Worm (Caenorhabditis elegans): ENCODE measurements around the gene M01H9.5.

M01H9.5 gene

DNA sequence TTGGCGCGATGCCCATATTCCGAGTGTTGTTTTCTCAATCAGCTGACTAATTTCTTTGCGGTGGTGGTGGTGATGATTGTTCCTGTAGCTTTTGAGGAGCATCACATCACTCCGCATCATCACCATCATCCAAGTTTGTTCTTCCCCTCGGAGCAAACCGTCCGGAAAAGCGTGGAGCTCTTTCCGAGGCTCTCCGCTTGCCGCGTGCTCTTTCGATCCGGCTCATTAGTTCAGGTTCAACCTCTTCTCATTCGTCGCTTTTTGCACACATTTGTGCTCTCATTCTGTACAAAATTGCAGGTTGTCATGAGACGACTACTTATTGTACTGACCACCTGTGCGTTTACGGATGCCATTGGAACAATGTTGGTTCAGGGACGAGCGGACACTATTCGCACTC lies at the start of gene M01H9.5:
Gene M01H9.5, plus strand, starts transcription at position 301 of the 400 bp plus-strand sequence.
- no peak for TF ChIP-seq fkh-6 (tag; optimal IDR thresholded peaks at IDR 0.05)
- no peak for TF ChIP-seq ceh-19 (GFP tag; optimal IDR thresholded peaks at IDR 0.05)
- no peak for TF ChIP-seq che-1 (tag; optimal IDR thresholded peaks at IDR 0.05)
- no peak for TF ChIP-seq hlh-15 (tag; optimal IDR thresholded peaks at IDR 0.05)
- no peak for TF ChIP-seq ceh-30 (tag; optimal IDR thresholded peaks at IDR 0.05)
- no peak for TF ChIP-seq dve-1 (tag; optimal IDR thresholded peaks at IDR 0.05)
- no peak for TF ChIP-seq C38D4.7 (GFP tag; optimal IDR thresholded peaks at IDR 0.05)
- no peak for TF ChIP-seq dmd-4 (tag; optimal IDR thresholded peaks at IDR 0.05; ENCODE audit: borderline replicate concordance)
- TF ChIP-seq sox-2 (GFP tag; IDR thresholded peaks at IDR 0.05) = no peak
- no peak for TF ChIP-seq nhr-232 (tag; optimal IDR thresholded peaks at IDR 0.05)
- no peak for TF ChIP-seq F13H6.1 (tag; optimal IDR thresholded peaks at IDR 0.05)

DNA sequence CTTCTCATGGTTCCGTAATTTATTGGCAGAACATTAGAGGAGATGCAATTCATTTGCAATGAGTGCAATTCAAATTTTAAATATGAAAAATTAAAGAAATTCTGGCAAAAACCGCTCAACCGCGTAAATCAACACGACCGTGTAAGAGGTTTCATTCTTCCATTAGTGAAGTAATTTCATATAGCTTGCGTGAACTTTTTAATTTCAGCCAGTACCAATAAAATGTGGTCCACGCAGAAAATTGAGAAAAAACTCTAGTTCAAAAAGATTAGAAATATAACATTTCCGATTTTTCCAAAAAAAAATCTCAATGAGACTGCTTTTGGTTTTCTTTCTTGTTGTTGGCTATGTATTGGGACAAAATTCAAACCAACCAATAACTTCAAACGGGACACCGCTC lies 43.3 kb upstream of the M01H9.5 start, which contains the start of gene clec-175:
Gene clec-175, plus strand, starts transcription at position 301 of the 400 bp plus-strand sequence.
- TF ChIP-seq ama-1 (optimal IDR thresholded peaks at IDR 0.05) = no peak
- TF ChIP-seq dve-1 (tag; optimal IDR thresholded peaks at IDR 0.05) = no peak
- TF ChIP-seq hlh-6 (tag; optimal IDR thresholded peaks at IDR 0.05) = no peak
- TF ChIP-seq unc-42 (tag; optimal IDR thresholded peaks at IDR 0.05) = no peak
- no peak for TF ChIP-seq gmeb-2 (tag; optimal IDR thresholded peaks at IDR 0.05)
- no peak for TF ChIP-seq lim-6 (tag; optimal IDR thresholded peaks at IDR 0.05)
- TF ChIP-seq madf-2 (tag; optimal IDR thresholded peaks at IDR 0.05) = no peak
- TF ChIP-seq ztf-16 (tag; optimal IDR thresholded peaks at IDR 0.05) = no peak
- no peak for TF ChIP-seq che-1 (tag; optimal IDR thresholded peaks at IDR 0.05)

DNA sequence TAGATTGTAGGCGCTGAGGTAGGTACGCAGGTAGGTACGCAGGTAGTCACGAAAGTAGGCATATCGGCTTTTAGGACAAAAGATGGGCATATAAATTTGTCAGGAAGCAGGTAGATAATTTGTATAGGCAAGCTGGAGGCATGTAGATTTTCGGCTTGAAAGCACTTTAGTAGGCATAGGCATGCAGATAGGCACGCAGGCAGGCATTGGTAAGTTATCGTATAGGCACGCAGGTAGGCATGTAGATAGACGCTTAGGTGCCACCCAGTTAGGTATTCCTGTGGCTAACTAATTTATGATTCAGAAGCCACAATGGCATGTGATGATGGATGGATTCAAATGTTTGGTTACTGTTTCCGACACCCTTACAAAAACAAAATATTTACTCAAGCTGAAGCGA lies 42.3 kb upstream of the M01H9.5 start:
- TF ChIP-seq K09A11.1 (tag; optimal IDR thresholded peaks at IDR 0.05; ENCODE audit: insufficient read depth) = no peak
- no peak for TF ChIP-seq ceh-31 (tag; optimal IDR thresholded peaks at IDR 0.05)
- no peak for TF ChIP-seq dmd-4 (tag; optimal IDR thresholded peaks at IDR 0.05; ENCODE audit: borderline replicate concordance)
- no peak for TF ChIP-seq ets-4 (tag; optimal IDR thresholded peaks at IDR 0.05)
- TF ChIP-seq Y22D7AL.16 (tag; optimal IDR thresholded peaks at IDR 0.05) = no peak
- no peak for TF ChIP-seq pqm-1 (tag; optimal IDR thresholded peaks at IDR 0.05)
- no peak for TF ChIP-seq pag-3 (tag; optimal IDR thresholded peaks at IDR 0.05; ENCODE audit: borderline replicate concordance)
- TF ChIP-seq hlh-15 (tag; optimal IDR thresholded peaks at IDR 0.05) = no peak
- TF ChIP-seq ceh-9 (tag; optimal IDR thresholded peaks at IDR 0.05) = no peak
- no peak for TF ChIP-seq ceh-6 (GFP tag; optimal IDR thresholded peaks at IDR 0.05)
- no peak for TF ChIP-seq ttx-3 (tag; optimal IDR thresholded peaks at IDR 0.05)
- no peak for TF ChIP-seq C38D4.7 (GFP tag; optimal IDR thresholded peaks at IDR 0.05)
- no peak for TF ChIP-seq npax-4 (tag; optimal IDR thresholded peaks at IDR 0.05)
- no peak for TF ChIP-seq ceh-30 (tag; optimal IDR thresholded peaks at IDR 0.05)
- no peak for TF ChIP-seq ceh-19 (GFP tag; optimal IDR thresholded peaks at IDR 0.05)
- TF ChIP-seq T23F11.4 (GFP tag; optimal IDR thresholded peaks at IDR 0.05) = no peak
- no peak for TF ChIP-seq nfya-1 (tag; optimal IDR thresholded peaks at IDR 0.05)

DNA sequence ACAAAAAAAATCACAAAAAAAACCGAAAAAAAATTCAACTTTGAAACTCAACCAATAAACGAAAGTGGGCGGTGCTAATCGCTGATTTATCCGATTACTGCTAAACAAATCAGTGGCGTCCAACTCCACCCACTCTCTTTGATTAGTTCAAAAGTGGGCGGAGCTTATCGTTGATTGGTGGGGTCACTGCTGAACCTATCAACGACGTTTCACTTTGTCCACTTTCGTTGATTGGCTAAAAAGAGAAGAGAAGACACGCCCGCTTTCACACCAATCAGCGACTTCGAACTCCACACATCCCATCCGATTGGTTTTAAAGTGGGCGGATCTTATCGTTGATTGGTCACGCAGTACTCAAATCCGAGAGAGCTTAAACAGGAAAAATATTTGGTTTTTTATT lies 41.4 kb upstream of the M01H9.5 start:
- TF ChIP-seq nfya-1 (tag; optimal IDR thresholded peaks at IDR 0.05) (peak; percentile 99), ceh-18 (tag; optimal IDR thresholded peaks at IDR 0.05) (no peak)

DNA sequence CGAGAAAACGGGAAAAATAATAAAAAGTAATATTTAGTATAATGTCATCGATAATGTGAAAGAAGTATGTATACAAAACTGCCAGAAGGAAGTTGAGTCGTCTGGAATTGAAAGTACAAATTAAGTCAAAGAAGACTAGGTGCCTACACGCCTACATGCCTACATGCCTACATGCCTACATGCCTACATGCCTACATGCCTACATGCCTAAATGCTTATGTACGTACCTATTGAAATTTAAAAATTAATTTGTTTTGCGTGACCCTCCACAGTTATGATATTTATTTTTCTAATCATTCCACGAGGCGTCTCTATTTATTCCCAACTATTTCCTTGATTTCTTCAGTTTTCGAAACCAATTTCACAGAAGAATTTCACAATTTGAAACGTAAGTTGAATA lies 35.4 kb upstream of the M01H9.5 start, which contains the start of the genes str-185 and R08C7.5:
Gene str-185, minus strand, starts transcription at position 101 of the 400 bp plus-strand sequence.
Gene R08C7.5, plus strand, starts transcription at position 329 of the 400 bp plus-strand sequence.
- no peak for TF ChIP-seq elt-4 (tag; optimal IDR thresholded peaks at IDR 0.05)
- no peak for TF ChIP-seq ref-2 (tag; optimal IDR thresholded peaks at IDR 0.05)
- no peak for TF ChIP-seq ceh-19 (GFP tag; optimal IDR thresholded peaks at IDR 0.05)
- TF ChIP-seq hlh-13 (GFP tag; optimal IDR thresholded peaks at IDR 0.05) = no peak
- no peak for TF ChIP-seq pros-1 (tag; optimal IDR thresholded peaks at IDR 0.05)
- TF ChIP-seq pqm-1 (tag; optimal IDR thresholded peaks at IDR 0.05) = no peak
- TF ChIP-seq elt-2 (tag; optimal IDR thresholded peaks at IDR 0.05) = no peak
- TF ChIP-seq ceh-9 (tag; optimal IDR thresholded peaks at IDR 0.05) = no peak
- no peak for TF ChIP-seq ceh-22 (tag; optimal IDR thresholded peaks at IDR 0.05)
- no peak for TF ChIP-seq zip-5 (tag; optimal IDR thresholded peaks at IDR 0.05)
- TF ChIP-seq F13H6.1 (tag; optimal IDR thresholded peaks at IDR 0.05) = no peak
- TF ChIP-seq fkh-6 (tag; optimal IDR thresholded peaks at IDR 0.05) = no peak
- TF ChIP-seq hlh-30 (tag; optimal IDR thresholded peaks at IDR 0.05; ENCODE audit: insufficient read depth) = no peak
- no peak for TF ChIP-seq ztf-16 (tag; optimal IDR thresholded peaks at IDR 0.05)
- TF ChIP-seq ceh-6 (GFP tag; optimal IDR thresholded peaks at IDR 0.05) = no peak
- TF ChIP-seq C38D4.7 (GFP tag; optimal IDR thresholded peaks at IDR 0.05) = no peak
- TF ChIP-seq C08G9.2 (tag; optimal IDR thresholded peaks at IDR 0.05) = no peak
- TF ChIP-seq madf-2 (tag; optimal IDR thresholded peaks at IDR 0.05) = no peak
- no peak for TF ChIP-seq hlh-8 (tag; optimal IDR thresholded peaks at IDR 0.05)

All from whole organism, late embryonic.